Fruit fly (Drosophila melanogaster): Measurements from ENCODE around the gene CG3308.

Gene CG3308

dm6 chr3R:21273427-21274038 is at the start of gene CG3308 (continued):
- TF ChIP-seq HLH54F (GFP tag; optimal IDR thresholded peaks at IDR 0.05) (peak; percentile 50), GATAe (GFP tag; conservative IDR thresholded peaks at IDR 0.05) (no peak), gt (GFP tag; IDR thresholded peaks at IDR 0.05) (no peak; the same call in 1 of the 2 replicates), Hmx (GFP tag; optimal IDR thresholded peaks at IDR 0.05) (no peak), Xbp1 (GFP tag; optimal IDR thresholded peaks at IDR 0.05) (peak; percentile 56), CG1832 (GFP tag; optimal IDR thresholded peaks at IDR 0.05) (no peak), CG15601 (tag; optimal IDR thresholded peaks at IDR 0.05) (peak; percentile 16), CG3163 (GFP tag; optimal IDR thresholded peaks at IDR 0.05) (no peak), maf-S (GFP tag; optimal IDR thresholded peaks at IDR 0.05) (peak; percentile 19), CG12155 (GFP tag; optimal IDR thresholded peaks at IDR 0.05) (peak; percentile 40), CG16815 (GFP tag; optimal IDR thresholded peaks at IDR 0.05) (no peak), Sox102F (GFP tag; optimal IDR thresholded peaks at IDR 0.05) (no peak), lab (GFP tag; optimal IDR thresholded peaks at IDR 0.05) (peak; percentile 67), dysf (GFP tag; IDR thresholded peaks at IDR 0.05) (no peak), jumu (GFP tag; optimal IDR thresholded peaks at IDR 0.05) (peak; percentile 15), CG30020 (tag; optimal IDR thresholded peaks at IDR 0.05) (no peak), Ada2b (GFP tag; IDR thresholded peaks at IDR 0.05) (no peak), wek (GFP tag; optimal IDR thresholded peaks at IDR 0.05) (no peak), grau (tag; optimal IDR thresholded peaks at IDR 0.05) (no peak), HLH4C (GFP tag; IDR thresholded peaks at IDR 0.05; ENCODE audit: partially characterized antibody) (peak; percentile 80), CG12942 (GFP tag; optimal IDR thresholded peaks at IDR 0.05) (peak; percentile 15), CG18764 (GFP tag; optimal IDR thresholded peaks at IDR 0.05) (no peak), Bdp1 (GFP tag; optimal IDR thresholded peaks at IDR 0.05) (peak; percentile 33), emc (GFP tag; optimal IDR thresholded peaks at IDR 0.05) (no peak), CG13123 (GFP tag; optimal IDR thresholded peaks at IDR 0.05) (no peak), CG6689 (GFP tag; IDR thresholded peaks at IDR 0.05) (no peak), Fer1 (GFP tag; optimal IDR thresholded peaks at IDR 0.05) (peak; percentile 56), CG17802 (tag; optimal IDR thresholded peaks at IDR 0.05) (no peak), gcm (GFP tag; optimal IDR thresholded peaks at IDR 0.05) (peak; percentile 6), CG32772 (GFP tag; IDR thresholded peaks at IDR 0.05) (no peak), az2 (GFP tag; optimal IDR thresholded peaks at IDR 0.05) (peak; percentile 35), Fer2 (tag; optimal IDR thresholded peaks at IDR 0.05) (no peak), CG9932 (GFP tag; IDR thresholded peaks at IDR 0.05) (peak; percentile 80), Atf6 (GFP tag; IDR thresholded peaks at IDR 0.05) (no peak), CG15514 (GFP tag; optimal IDR thresholded peaks at IDR 0.05) (peak; percentile 85), schlank (tag; optimal IDR thresholded peaks at IDR 0.05) (no peak), CG10267 (tag; optimal IDR thresholded peaks at IDR 0.05) (peak; percentile 97), Max (GFP tag; optimal IDR thresholded peaks at IDR 0.05) (peak; percentile 55), kay (GFP tag; optimal IDR thresholded peaks at IDR 0.05) (peak; percentile 36), dati (GFP tag; IDR thresholded peaks at IDR 0.05) (no peak), CG12391 (tag; optimal IDR thresholded peaks at IDR 0.05) (peak; percentile 30), dmrt11E (tag; optimal IDR thresholded peaks at IDR 0.05) (peak; percentile 19), CG8944 (GFP tag; optimal IDR thresholded peaks at IDR 0.05) (no peak), Adf1 (GFP tag; IDR thresholded peaks at IDR 0.05) (peak; percentile 30; the same call in 1 of the 2 replicates), CG30403 (GFP tag; optimal IDR thresholded peaks at IDR 0.05) (peak; percentile 49), twi (tag; optimal IDR thresholded peaks at IDR 0.05) (no peak), ken (GFP tag; IDR thresholded peaks at IDR 0.05) (no peak), gcm2 (GFP tag; optimal IDR thresholded peaks at IDR 0.05) (no peak), CG14710 (tag; optimal IDR thresholded peaks at IDR 0.05) (peak; percentile 61), CG8478 (optimal IDR thresholded peaks at IDR 0.05) (no peak), CG15696 (tag; optimal IDR thresholded peaks at IDR 0.05) (no peak)
